Fruit fly (Drosophila melanogaster): ENCODE data around the gene aspr.
A peak's percentile ranks its signal among the peaks of the same experiment; 100 is the strongest.

The aspr gene

DNA sequence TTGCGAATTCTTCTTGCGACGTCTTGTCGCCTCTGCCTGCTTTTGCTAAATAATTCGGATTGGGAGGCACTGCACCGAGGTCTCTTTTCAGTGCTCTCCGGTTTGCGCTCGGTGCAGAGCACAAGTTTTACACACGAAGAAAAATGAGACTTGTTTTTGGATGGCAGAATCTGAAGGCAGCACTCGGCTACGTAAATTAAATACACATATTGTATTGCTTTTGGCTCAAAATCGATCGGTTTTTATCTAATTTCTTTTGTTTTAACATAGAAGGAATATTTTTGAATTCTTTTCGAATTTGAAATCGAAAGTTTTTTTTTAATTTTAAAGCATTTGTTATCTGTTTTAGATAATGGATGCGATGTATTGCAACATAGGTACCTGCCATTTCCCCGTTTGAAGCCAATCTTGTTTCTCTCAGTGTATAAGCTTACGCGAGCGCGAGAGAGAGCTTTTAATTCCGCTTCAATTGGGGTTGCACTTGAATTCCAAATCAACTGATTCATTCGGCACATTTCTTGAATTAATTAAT is 25.6 kb downstream of the aspr start, which contains the start of gene AnxB10:
TSS of gene AnxB10 (minus strand) at position 51 of the 532 bp plus-strand sequence.
- no peak for TF ChIP-seq CG4707 (GFP tag; optimal IDR thresholded peaks at IDR 0.05)
- TF ChIP-seq sd (tag; optimal IDR thresholded peaks at IDR 0.05): no peak
- peak; percentile 61 for TF ChIP-seq CG2712 (tag; optimal IDR thresholded peaks at IDR 0.05)
- TF ChIP-seq NC2β (GFP tag; optimal IDR thresholded peaks at IDR 0.05): peak; percentile 8
- peak; percentile 43 for TF ChIP-seq onecut (GFP tag; IDR thresholded peaks at IDR 0.05)
- TF ChIP-seq zfh1 (GFP tag; IDR thresholded peaks at IDR 0.05): 0 out of 3 replicates have a peak, but pooled peaks have one; percentile 8
- peak; percentile 2 for TF ChIP-seq Usf (GFP tag; optimal IDR thresholded peaks at IDR 0.05)
- 0 out of 2 replicates have a peak, but pooled peaks have one; percentile 21 for TF ChIP-seq CG9932 (GFP tag; IDR thresholded peaks at IDR 0.05)
- TF ChIP-seq CG12299 (tag; optimal IDR thresholded peaks at IDR 0.05): no peak
- TF ChIP-seq HLHmδ (GFP tag; optimal IDR thresholded peaks at IDR 0.05): no peak
- peak; percentile 14 for TF ChIP-seq CHES-1-like (GFP tag; optimal IDR thresholded peaks at IDR 0.05)
- TF ChIP-seq CG14710 (tag; optimal IDR thresholded peaks at IDR 0.05): peak; percentile 39
- TF ChIP-seq Sry-δ (GFP tag; optimal IDR thresholded peaks at IDR 0.05): peak; percentile 25
- TF ChIP-seq CG42726 (GFP tag; IDR thresholded peaks at IDR 0.05; ENCODE audit: partially characterized antibody): no peak
- peak; percentile 75 for TF ChIP-seq bcd (GFP tag; optimal IDR thresholded peaks at IDR 0.05)
- peak; percentile 22 for TF ChIP-seq oc (tag; optimal IDR thresholded peaks at IDR 0.05)
- TF ChIP-seq CG14014 (GFP tag; IDR thresholded peaks at IDR 0.05): 0 out of 2 replicates have a peak, but pooled peaks have one; percentile 25
- TF ChIP-seq CoRest (tag; optimal IDR thresholded peaks at IDR 0.05): peak; percentile 61
- TF ChIP-seq run (tag; optimal IDR thresholded peaks at IDR 0.05): no peak
- no peak for TF ChIP-seq NC2α (GFP tag; optimal IDR thresholded peaks at IDR 0.05)
- peak; percentile 40 for TF ChIP-seq CG2120 (GFP tag; optimal IDR thresholded peaks at IDR 0.05)
- TF ChIP-seq CG18599 (GFP tag; optimal IDR thresholded peaks at IDR 0.05): peak; percentile 76
- TF ChIP-seq CG6654 (GFP tag; optimal IDR thresholded peaks at IDR 0.05): peak; percentile 4
- 0 out of 2 replicates have a peak, but pooled peaks have one; percentile 47 for TF ChIP-seq CG4730 (GFP tag; IDR thresholded peaks at IDR 0.05)
- TF ChIP-seq Sox100B (GFP tag; optimal IDR thresholded peaks at IDR 0.05): peak; percentile 82
- 0 out of 2 replicates have a peak, but pooled peaks have one; percentile 24 for TF ChIP-seq CG43689 (GFP tag; IDR thresholded peaks at IDR 0.05)
- no peak for TF ChIP-seq dimm (GFP tag; IDR thresholded peaks at IDR 0.05)
- no peak for TF ChIP-seq abd-A (tag; optimal IDR thresholded peaks at IDR 0.05)
- TF ChIP-seq CG10147 (GFP tag; optimal IDR thresholded peaks at IDR 0.05): peak; percentile 74
- TF ChIP-seq Hr51 (GFP tag; optimal IDR thresholded peaks at IDR 0.05): peak in 1 of 2 experiments; percentile 75
- peak; percentile 77 for TF ChIP-seq Meics (GFP tag; optimal IDR thresholded peaks at IDR 0.05)
- no peak for TF ChIP-seq dan (GFP tag; IDR thresholded peaks at IDR 0.05)
- TF ChIP-seq Fer2 (tag; optimal IDR thresholded peaks at IDR 0.05): peak; percentile 6
- no peak for TF ChIP-seq ac (GFP tag; optimal IDR thresholded peaks at IDR 0.05)
- no peak for TF ChIP-seq crp (GFP tag; optimal IDR thresholded peaks at IDR 0.05)
- TF ChIP-seq CG15696 (tag; optimal IDR thresholded peaks at IDR 0.05): no peak
- TF ChIP-seq CG8359 (GFP tag; optimal IDR thresholded peaks at IDR 0.05; ENCODE audit: borderline replicate concordance): no peak
- peak; percentile 64 for TF ChIP-seq CG4424 (GFP tag; optimal IDR thresholded peaks at IDR 0.05)
- peak; percentile 42 for TF ChIP-seq Deaf1 (tag; optimal IDR thresholded peaks at IDR 0.05)
- TF ChIP-seq CG17359 (tag; optimal IDR thresholded peaks at IDR 0.05): peak; percentile 57
- no peak for TF ChIP-seq Kr (GFP tag; optimal IDR thresholded peaks at IDR 0.05)
- peak; percentile 59 for TF ChIP-seq ttk (GFP tag; IDR thresholded peaks at IDR 0.05)
- TF ChIP-seq CG7839 (tag; optimal IDR thresholded peaks at IDR 0.05): peak; percentile 72
- TF ChIP-seq Bgb (GFP tag; IDR thresholded peaks at IDR 0.05; ENCODE audit: partially characterized antibody): no peak
- TF ChIP-seq CG16863 (GFP tag; optimal IDR thresholded peaks at IDR 0.05): peak; percentile 52
- peak; percentile 79 for TF ChIP-seq dmrt99B (tag; optimal IDR thresholded peaks at IDR 0.05)
- TF ChIP-seq Abd-B (GFP tag; optimal IDR thresholded peaks at IDR 0.05): peak; percentile 41
- TF ChIP-seq tup (GFP tag; optimal IDR thresholded peaks at IDR 0.05): peak; percentile 14
- no peak for TF ChIP-seq CG11085 (GFP tag; IDR thresholded peaks at IDR 0.05)

All from whole organism, embryonic.